Worm (Caenorhabditis elegans) whole organism, L1 larva: ENCODE measurements around the gene nhr-184.

Experiments used
- C34B4.2 ChIP-seq: sonication (generic microtip); optimal IDR thresholded peaks from 2 replicates; lab custom pipeline; 2017; ENCODE audit warnings: mild to moderate bottlenecking, missing genetic modification characterization, missing compliant biosample characterization
- Y116A8C.19 ChIP-seq: sonication (generic microtip); optimal IDR thresholded peaks from 2 replicates; lab custom pipeline; 2016; ENCODE audit warnings: missing compliant biosample characterization, missing genetic modification characterization, borderline replicate concordance
- alr-1 ChIP-seq: fragments of 200-800 bp; sonication (Bioruptor generic); optimal IDR thresholded peaks from 2 replicates; lab custom pipeline; 2018; ENCODE audit warnings: borderline replicate concordance, mild to moderate bottlenecking, missing genetic modification characterization, missing compliant biosample characterization
- aly-2 ChIP-seq: fragments of 150-350 bp; optimal IDR thresholded peaks from 2 replicates; lab custom pipeline; 2014; ENCODE audit warnings: missing biosample characterization, missing genetic modification characterization
- blmp-1 ChIP-seq: fragments of 150-350 bp; optimal IDR thresholded peaks from 2 replicates; lab custom pipeline; 2014; ENCODE audit warnings: missing biosample characterization, missing genetic modification characterization
- ceh-63 ChIP-seq: fragments of 200-800 bp; sonication (Bioruptor generic); optimal IDR thresholded peaks from 2 replicates; lab custom pipeline; 2018; ENCODE audit warnings: mild to moderate bottlenecking, missing genetic modification characterization, missing compliant biosample characterization
- ceh-8 ChIP-seq: fragments of 200-800 bp; sonication (Bioruptor generic); optimal IDR thresholded peaks from 2 replicates; lab custom pipeline; 2018; ENCODE audit warnings: mild to moderate bottlenecking, missing genetic modification characterization, moderate library complexity, missing compliant biosample characterization
- dpl-1 ChIP-seq, 3 experiments: fragments of 150-350 bp in 2 of 3; sonication (generic microtip) in 1 of 3; optimal IDR thresholded peaks; 2 replicates each; lab custom pipeline; 2014 to 2017; ENCODE audit warnings: missing biosample characterization in 3 of 3, missing genetic modification characterization in 3 of 3, missing genetic modification reagents in 3 of 3
- efl-1 ChIP-seq, 4 experiments: fragments of 150-350 bp; optimal IDR thresholded peaks in 3 of 4; peaks in 1 of 4; 1 replicate in 1 of 4; 2 replicates in 3 of 4; lab custom pipeline; 2014; ENCODE audit warnings: missing biosample characterization in 2 of 4, missing genetic modification characterization in 2 of 4, missing genetic modification reagents in 2 of 4
- efl-3 ChIP-seq: fragments of 200-800 bp; sonication (Bioruptor generic); optimal IDR thresholded peaks from 2 replicates; lab custom pipeline; 2018; ENCODE audit warnings: mild to moderate bottlenecking, missing genetic modification characterization, missing compliant biosample characterization
- egl-13 ChIP-seq: sonication (generic microtip); optimal IDR thresholded peaks from 2 replicates; lab custom pipeline; 2016; ENCODE audit warnings: missing genotype, missing genetic modification reagents, missing genetic modification characterization, missing compliant biosample characterization
- egl-27 ChIP-seq, 2 experiments: fragments of 150-350 bp in 1 of 2; sonication (generic microtip); optimal IDR thresholded peaks; 3 replicates each; lab custom pipeline; 2017 to 2018; ENCODE audit warnings: missing biosample characterization in 2 of 2, missing genetic modification characterization in 2 of 2, missing genetic modification reagents in 2 of 2
- elt-2 ChIP-seq: sonication (generic microtip); optimal IDR thresholded peaks from 2 replicates; lab custom pipeline; 2016; ENCODE audit warnings: missing genetic modification characterization, mild to moderate bottlenecking, inconsistent platforms, missing compliant biosample characterization, missing genetic modification reagents
- fkh-10 ChIP-seq: sonication (generic microtip); optimal IDR thresholded peaks from 2 replicates; lab custom pipeline; 2017; ENCODE audit warnings: missing biosample characterization, missing genetic modification reagents, missing genetic modification characterization
- fkh-4 ChIP-seq: sonication (generic microtip); optimal IDR thresholded peaks from 2 replicates; lab custom pipeline; 2016; ENCODE audit warnings: missing compliant biosample characterization, missing genetic modification characterization, borderline replicate concordance
- fkh-8 ChIP-seq: sonication (generic microtip); optimal IDR thresholded peaks from 2 replicates; lab custom pipeline; 2016; ENCODE audit warnings: mild to moderate bottlenecking, missing genetic modification characterization, missing compliant biosample characterization
- hlh-4 ChIP-seq: sonication (generic microtip); optimal IDR thresholded peaks from 2 replicates; lab custom pipeline; 2016; ENCODE audit warnings: mild to moderate bottlenecking, missing genetic modification characterization, missing compliant biosample characterization
- hpl-2 ChIP-seq: fragments of 150-350 bp; optimal IDR thresholded peaks from 2 replicates; lab custom pipeline; 2014; ENCODE audit warnings: missing biosample characterization, missing genetic modification reagents, missing genetic modification characterization
- jun-1 ChIP-seq: fragments of 150-350 bp; optimal IDR thresholded peaks from 2 replicates; lab custom pipeline; 2014; ENCODE audit warnings: missing biosample characterization, missing genetic modification reagents, missing genetic modification characterization
- lin-13 ChIP-seq: fragments of 150-350 bp; optimal IDR thresholded peaks from 2 replicates; lab custom pipeline; 2014; ENCODE audit warnings: missing biosample characterization, missing genetic modification reagents, missing genetic modification characterization
- lin-14 ChIP-seq: fragments of 200-800 bp; sonication (Bioruptor generic); optimal IDR thresholded peaks from 2 replicates; lab custom pipeline; 2018; ENCODE audit warnings: mild to moderate bottlenecking, missing genetic modification characterization, moderate library complexity, missing compliant biosample characterization
- lin-15B ChIP-seq: fragments of 150-350 bp; sonication (generic microtip); optimal IDR thresholded peaks from 3 replicates; lab custom pipeline; 2014; ENCODE audit warnings: missing biosample characterization, missing genetic modification characterization
- lin-35 ChIP-seq, 2 experiments: fragments of 150-350 bp; optimal IDR thresholded peaks; 2 replicates each; lab custom pipeline; 2014; ENCODE audit warnings: missing biosample characterization in 2 of 2, missing genetic modification characterization in 2 of 2, missing genetic modification reagents in 2 of 2
- lir-3 ChIP-seq: sonication (generic microtip); optimal IDR thresholded peaks from 2 replicates; lab custom pipeline; 2016; ENCODE audit warnings: mild to moderate bottlenecking, missing genetic modification characterization, moderate library complexity, missing compliant biosample characterization; ENCODE audit not compliant: poor library complexity
- mab-9 ChIP-seq: fragments of 200-800 bp; sonication (Bioruptor generic); IDR thresholded peaks from 2 replicates; pipeline ENCODE4 v1.3.6; 2022; ENCODE audit warnings: missing genetic modification reagents, missing genetic modification characterization, missing compliant biosample characterization
- mdl-1 ChIP-seq, 2 experiments: fragments of 150-350 bp; optimal IDR thresholded peaks; 2 replicates each; lab custom pipeline; 2014 to 2017; ENCODE audit warnings: missing biosample characterization in 2 of 2, missing genetic modification characterization in 2 of 2, inconsistent platforms in 1 of 2
- nhr-11 ChIP-seq: fragments of 150-350 bp; optimal IDR thresholded peaks from 2 replicates; lab custom pipeline; 2014; ENCODE audit warnings: missing biosample characterization, missing genetic modification characterization
- nhr-19 ChIP-seq: fragments of 200-800 bp; sonication (Bioruptor generic); conservative IDR thresholded peaks from 2 replicates; pipeline ENCODE4 v1.3.6; 2022; ENCODE audit warnings: missing genetic modification characterization, missing compliant biosample characterization
- nhr-20 ChIP-seq: sonication (generic microtip); optimal IDR thresholded peaks from 2 replicates; lab custom pipeline; 2016; ENCODE audit warnings: mild to moderate bottlenecking, missing genetic modification characterization, missing compliant biosample characterization
- nhr-237 ChIP-seq: fragments of 150-350 bp; optimal IDR thresholded peaks from 2 replicates; lab custom pipeline; 2014; ENCODE audit warnings: missing biosample characterization, missing genetic modification characterization
- nhr-47 ChIP-seq: sonication (generic microtip); optimal IDR thresholded peaks from 2 replicates; lab custom pipeline; 2016; ENCODE audit warnings: mild to moderate bottlenecking, missing genetic modification characterization, moderate library complexity, missing compliant biosample characterization
- nhr-84 ChIP-seq: sonication (generic microtip); optimal IDR thresholded peaks from 2 replicates; lab custom pipeline; 2017; ENCODE audit warnings: missing biosample characterization, missing genetic modification characterization
- nhr-85 ChIP-seq: sonication (generic microtip); peaks from one replicate; lab custom pipeline; 2016; ENCODE audit warnings: missing genetic modification characterization, inconsistent platforms, missing compliant biosample characterization
- pag-3 ChIP-seq: sonication (generic microtip); optimal IDR thresholded peaks from 2 replicates; lab custom pipeline; 2017; ENCODE audit warnings: missing genetic modification characterization, mild to moderate bottlenecking, missing compliant biosample characterization, antibody characterized with exemption, borderline replicate concordance; ENCODE audit not compliant: insufficient read depth
- pqm-1 ChIP-seq: sonication (generic microtip); optimal IDR thresholded peaks from 3 replicates; lab custom pipeline; 2017; ENCODE audit warnings: missing biosample characterization, missing genetic modification characterization
- skn-1 ChIP-seq: fragments of 150-350 bp; optimal IDR thresholded peaks from 2 replicates; lab custom pipeline; 2014; ENCODE audit warnings: missing biosample characterization, missing genetic modification characterization
- snu-23 ChIP-seq: sonication (generic microtip); optimal IDR thresholded peaks from 2 replicates; lab custom pipeline; 2016; ENCODE audit warnings: missing genetic modification characterization, missing compliant biosample characterization
- sox-4 ChIP-seq: sonication (generic microtip); optimal IDR thresholded peaks from 2 replicates; lab custom pipeline; 2016; ENCODE audit warnings: missing genetic modification characterization, missing compliant biosample characterization
- sup-37 ChIP-seq: fragments of 200-800 bp; sonication (Bioruptor generic); optimal IDR thresholded peaks from 2 replicates; lab custom pipeline; 2018; ENCODE audit warnings: mild to moderate bottlenecking, missing genetic modification characterization, missing compliant biosample characterization
- unc-130 ChIP-seq: fragments of 150-350 bp; optimal IDR thresholded peaks from 2 replicates; lab custom pipeline; 2017; ENCODE audit warnings: missing biosample characterization, missing genetic modification characterization, inconsistent platforms
- xbp-1 ChIP-seq: sonication (generic microtip); optimal IDR thresholded peaks from 2 replicates; lab custom pipeline; 2016; ENCODE audit warnings: missing genetic modification characterization, missing compliant biosample characterization
- zip-4 ChIP-seq: fragments of 200-800 bp; sonication (Bioruptor generic); optimal IDR thresholded peaks from 2 replicates; lab custom pipeline; 2018; ENCODE audit warnings: mild to moderate bottlenecking, missing genetic modification characterization, moderate library complexity, missing compliant biosample characterization
- ztf-11 ChIP-seq, 2 experiments: sonication (generic microtip); optimal IDR thresholded peaks; 2 replicates each; lab custom pipeline; 2016 to 2017; ENCODE audit warnings: missing genetic modification characterization in 2 of 2, missing biosample characterization in 1 of 2, missing compliant biosample characterization in 1 of 2

Gene nhr-184

ce11 chrV:2211936-2212335 is 2.3 kb downstream of the nhr-184 start, which contains the start of gene nhr-133:
TSS of gene nhr-133 (minus strand) at chrV:2212118.
- TF ChIP-seq hpl-2 (GFP tag; lab: Kevin White, UChicago) (no peak), efl-1 (optimal IDR thresholded peaks at IDR 0.05; lab: Kevin White, UChicago) (peak in 1 of 2 experiments; percentile 17), efl-1 (GFP tag; optimal IDR thresholded peaks at IDR 0.05 in 1 of 2; lab: Kevin White, UChicago) (no peak), nhr-47 (tag; lab: Kevin White, UChicago) (no peak), elt-2 (tag; lab: Kevin White, UChicago) (peak; percentile 9), snu-23 (peak; percentile 39), nhr-20 (tag; lab: Kevin White, UChicago) (peak; percentile 73), unc-130 (no peak), skn-1 (tag; lab: Kevin White, UChicago) (no peak), dpl-1 (GFP tag; optimal IDR thresholded peaks at IDR 0.05; lab: Kevin White, UChicago) (peak in 2 of 3 experiments; percentile 2 to 8), aly-2 (no peak), blmp-1 (tag; lab: Kevin White, UChicago) (peak; percentile 22), lin-35 (GFP tag; optimal IDR thresholded peaks at IDR 0.05; lab: Kevin White, UChicago) (peak in 1 of 2 experiments; percentile 45), egl-27 (tag; optimal IDR thresholded peaks at IDR 0.05; lab: Kevin White, UChicago) (no peak), efl-3 (GFP tag; lab: Kevin White, UChicago) (no peak), xbp-1 (tag; lab: Kevin White, UChicago) (no peak), nhr-237 (no peak), mdl-1 (tag; optimal IDR thresholded peaks at IDR 0.05; lab: Kevin White, UChicago) (peak in 1 of 2 experiments; percentile 62), nhr-19 (GFP tag; lab: Robert Waterston, UW) (no peak), C34B4.2 (no peak), sup-37 (GFP tag; lab: Kevin White, UChicago) (no peak), egl-13 (tag; lab: Kevin White, UChicago) (no peak), nhr-85 (tag; lab: Kevin White, UChicago) (no peak), nhr-84 (tag; lab: Kevin White, UChicago) (no peak), lin-15B (no peak)

ce11 chrV:2207527-2207926 is 6.8 kb downstream of the nhr-184 start:
- TF ChIP-seq skn-1 (tag; lab: Kevin White, UChicago) (no peak), elt-2 (tag; lab: Kevin White, UChicago) (no peak)

ce11 chrV:2206801-2207200 is 7.5 kb downstream of the nhr-184 start, which contains the start of gene svh-11:
TSS of gene svh-11 (plus strand) at chrV:2207101.
- TF ChIP-seq nhr-47 (tag; lab: Kevin White, UChicago) (no peak), nhr-11 (tag; lab: Kevin White, UChicago) (no peak), sup-37 (GFP tag; lab: Kevin White, UChicago) (no peak), ztf-11 (tag; optimal IDR thresholded peaks at IDR 0.05; lab: Kevin White, UChicago) (no peak), zip-4 (GFP tag; lab: Kevin White, UChicago) (no peak), pag-3 (no peak), pqm-1 (tag; lab: Kevin White, UChicago) (no peak), fkh-8 (tag; lab: Kevin White, UChicago) (no peak), Y116A8C.19 (tag; lab: Kevin White, UChicago) (no peak), snu-23 (no peak), alr-1 (no peak), jun-1 (tag; lab: Kevin White, UChicago) (no peak), sox-4 (no peak), nhr-85 (tag; lab: Kevin White, UChicago) (no peak), mab-9 (no peak), hlh-4 (no peak)

ce11 chrV:2206181-2206580 is 8.1 kb downstream of the nhr-184 start, which contains the start of gene srt-40:
TSS of gene srt-40 (minus strand) at chrV:2206281.
- no peak for TF ChIP-seq aly-2
- TF ChIP-seq lin-13 (GFP tag; lab: Kevin White, UChicago), result no peak
- TF ChIP-seq sup-37 (GFP tag; lab: Kevin White, UChicago), result no peak
- no peak for TF ChIP-seq ceh-8 (GFP tag; lab: Kevin White, UChicago)
- TF ChIP-seq ceh-63, result no peak
- no peak for TF ChIP-seq Y116A8C.19 (tag; lab: Kevin White, UChicago)
- no peak for TF ChIP-seq fkh-10
- no peak for TF ChIP-seq alr-1
- TF ChIP-seq lin-14, result no peak
- no peak for TF ChIP-seq hlh-4
- no peak for TF ChIP-seq fkh-4 (tag; lab: Kevin White, UChicago)
- no peak for TF ChIP-seq lir-3 (tag; lab: Kevin White, UChicago)
